Fruit fly (Drosophila melanogaster): ENCODE measurements around the gene CG12099.
A peak's percentile ranks its signal among the peaks of the same experiment; 100 is the strongest.

The CG12099 gene

dm6 chr3L:1533699-1534431 lies 24.4 kb downstream of the CG12099 start, which contains the start of gene Iml1 (continued):
- TF ChIP-seq hkb (optimal IDR thresholded peaks at IDR 0.05) (no peak), hkb (GFP tag; IDR thresholded peaks at IDR 0.05) (peak; percentile 33; the same call in 1 of the 2 replicates), CG7963 (GFP tag; IDR thresholded peaks at IDR 0.05; ENCODE audit: partially characterized antibody) (no peak), rib (GFP tag; IDR thresholded peaks at IDR 0.05) (no peak), CG13894 (tag; optimal IDR thresholded peaks at IDR 0.05) (no peak), CG1233 (GFP tag; optimal IDR thresholded peaks at IDR 0.05) (no peak), CG12236 (GFP tag; optimal IDR thresholded peaks at IDR 0.05) (no peak), CG9215 (GFP tag; IDR thresholded peaks at IDR 0.05) (peak; percentile 45), al (GFP tag; IDR thresholded peaks at IDR 0.05) (peak; percentile 68), CG6254 (GFP tag; optimal IDR thresholded peaks at IDR 0.05) (peak; percentile 68), fd3F (GFP tag; optimal IDR thresholded peaks at IDR 0.05) (peak; percentile 39), grau (tag; optimal IDR thresholded peaks at IDR 0.05) (no peak), CG3726 (GFP tag; IDR thresholded peaks at IDR 0.05) (no peak), exex (tag; optimal IDR thresholded peaks at IDR 0.05) (peak; percentile 49), ab (GFP tag; optimal IDR thresholded peaks at IDR 0.05) (no peak), CG18599 (GFP tag; optimal IDR thresholded peaks at IDR 0.05) (no peak), prd (optimal IDR thresholded peaks at IDR 0.05) (no peak), prd (GFP tag; IDR thresholded peaks at IDR 0.05) (peak; percentile 78), CG2129 (GFP tag; IDR thresholded peaks at IDR 0.05; ENCODE audit: partially characterized antibody) (no peak), br (optimal IDR thresholded peaks at IDR 0.05) (no peak), CG4854 (GFP tag; optimal IDR thresholded peaks at IDR 0.05) (no peak), grn (GFP tag; optimal IDR thresholded peaks at IDR 0.05) (no peak), tx (GFP tag; optimal IDR thresholded peaks at IDR 0.05) (no peak), ERR (GFP tag; optimal IDR thresholded peaks at IDR 0.05) (no peak), stc (GFP tag; IDR thresholded peaks at IDR 0.05) (no peak), CG11723 (GFP tag; optimal IDR thresholded peaks at IDR 0.05) (no peak), CG1647 (GFP tag; optimal IDR thresholded peaks at IDR 0.05) (no peak), her (GFP tag; optimal IDR thresholded peaks at IDR 0.05) (no peak), CG8478 (optimal IDR thresholded peaks at IDR 0.05) (no peak), chm (GFP tag; IDR thresholded peaks at IDR 0.05) (no peak), sqz (GFP tag; optimal IDR thresholded peaks at IDR 0.05) (no peak), bsh (GFP tag; optimal IDR thresholded peaks at IDR 0.05) (no peak), CG10267 (tag; optimal IDR thresholded peaks at IDR 0.05) (peak; percentile 47), CG3163 (GFP tag; optimal IDR thresholded peaks at IDR 0.05) (no peak), CG4617 (GFP tag; optimal IDR thresholded peaks at IDR 0.05; ENCODE audit: borderline replicate concordance) (peak; percentile 44), az2 (GFP tag; optimal IDR thresholded peaks at IDR 0.05) (no peak), dysf (GFP tag; IDR thresholded peaks at IDR 0.05) (peak; percentile 53; the same call in 2 of the 3 replicates), CG32532 (GFP tag; IDR thresholded peaks at IDR 0.05) (peak; percentile 71), bab2 (GFP tag; optimal IDR thresholded peaks at IDR 0.05) (no peak), CG17568 (GFP tag; optimal IDR thresholded peaks at IDR 0.05) (no peak), ac (GFP tag; optimal IDR thresholded peaks at IDR 0.05) (no peak), Blimp-1 (GFP tag; optimal IDR thresholded peaks at IDR 0.05) (no peak), CG2678 (tag; optimal IDR thresholded peaks at IDR 0.05) (no peak), fd96Cb (tag; optimal IDR thresholded peaks at IDR 0.05) (peak; percentile 6), Med (GFP tag) (peak; percentile 74), CG7556 (GFP tag; optimal IDR thresholded peaks at IDR 0.05) (no peak), CG2875 (GFP tag; optimal IDR thresholded peaks at IDR 0.05) (no peak), Dref (GFP tag; IDR thresholded peaks at IDR 0.05) (no peak), tio (GFP tag; optimal IDR thresholded peaks at IDR 0.05) (no peak), CG11085 (GFP tag; IDR thresholded peaks at IDR 0.05) (0 out of 2 replicates have a peak, but pooled peaks have one; percentile 20), kay (GFP tag; optimal IDR thresholded peaks at IDR 0.05) (no peak)
